Fruit fly (Drosophila melanogaster): ENCODE results near the gene CG42564.

The CG42564 gene

dm6 chr3R:6400710-6401521, 26.6 kb downstream of the CG42564 start (continued):
- TF ChIP-seq CG15073 (GFP tag; optimal IDR thresholded peaks at IDR 0.05) (no peak), Hand (GFP tag; optimal IDR thresholded peaks at IDR 0.05) (no peak), CG3407 (GFP tag; optimal IDR thresholded peaks at IDR 0.05) (peak; percentile 17), CG6683 (GFP tag; optimal IDR thresholded peaks at IDR 0.05) (no peak), Fer1 (GFP tag; optimal IDR thresholded peaks at IDR 0.05) (peak; percentile 48), sens (GFP tag) (peak; percentile 73), Max (GFP tag; optimal IDR thresholded peaks at IDR 0.05) (no peak), ATbp (GFP tag; optimal IDR thresholded peaks at IDR 0.05) (peak; percentile 67), kni (GFP tag; optimal IDR thresholded peaks at IDR 0.05) (peak; percentile 20), CG5180 (GFP tag; optimal IDR thresholded peaks at IDR 0.05) (peak; percentile 31), Awh (GFP tag; IDR thresholded peaks at IDR 0.05) (no peak), CG7987 (GFP tag; optimal IDR thresholded peaks at IDR 0.05) (peak; percentile 80), Poxn (GFP tag; IDR thresholded peaks at IDR 0.05) (no peak), PHDP (tag; optimal IDR thresholded peaks at IDR 0.05) (peak; percentile 44), CG15011 (GFP tag; optimal IDR thresholded peaks at IDR 0.05) (peak; percentile 42), dati (GFP tag; IDR thresholded peaks at IDR 0.05) (no peak)

- no peak for TF ChIP-seq lov (optimal IDR thresholded peaks at IDR 0.05)
- no peak for TF ChIP-seq lov (GFP tag; IDR thresholded peaks at IDR 0.05)
- TF ChIP-seq CG2120 (GFP tag; optimal IDR thresholded peaks at IDR 0.05), result peak; percentile 40
- TF ChIP-seq Lhr (GFP tag; optimal IDR thresholded peaks at IDR 0.05), result no peak
- no peak for TF ChIP-seq CG10209 (GFP tag; optimal IDR thresholded peaks at IDR 0.05)
- TF ChIP-seq CHES-1-like (GFP tag; optimal IDR thresholded peaks at IDR 0.05), result no peak
- no peak for TF ChIP-seq CG12744 (GFP tag; optimal IDR thresholded peaks at IDR 0.05)
- TF ChIP-seq Med (GFP tag), result peak; percentile 53
- TF ChIP-seq slbo (GFP tag; IDR thresholded peaks at IDR 0.05), result 0 out of 2 replicates have a peak, but pooled peaks have one; percentile 35
- TF ChIP-seq unc-4 (GFP tag; IDR thresholded peaks at IDR 0.05; ENCODE audit: partially characterized antibody), result no peak
Observed at dm6 chr3R:6401522-6401844, 27.2 kb downstream of the CG42564 start.

dm6 chr3R:6402522-6403171, 28.4 kb downstream of the CG42564 start:
- no peak for TF ChIP-seq CG2678 (tag; optimal IDR thresholded peaks at IDR 0.05)
- 0 out of 4 replicates have a peak, but pooled peaks have one; percentile 69 for TF ChIP-seq chinmo (GFP tag; IDR thresholded peaks at IDR 0.05; ENCODE audit: partially characterized antibody)
- no peak for TF ChIP-seq amos (GFP tag; IDR thresholded peaks at IDR 0.05; ENCODE audit: partially characterized antibody)
- no peak for TF ChIP-seq CG12236 (GFP tag; optimal IDR thresholded peaks at IDR 0.05)
- TF ChIP-seq Bdp1 (GFP tag; optimal IDR thresholded peaks at IDR 0.05), result no peak
- TF ChIP-seq CG12299 (tag; optimal IDR thresholded peaks at IDR 0.05), result no peak
- TF ChIP-seq CG5245 (GFP tag; optimal IDR thresholded peaks at IDR 0.05), result no peak
- no peak for TF ChIP-seq HmgD (GFP tag; optimal IDR thresholded peaks at IDR 0.05)
- no peak for TF ChIP-seq Tbp (GFP tag; optimal IDR thresholded peaks at IDR 0.05)
- peak; percentile 29; the same call in 1 of the 2 replicates for TF ChIP-seq ham (GFP tag; IDR thresholded peaks at IDR 0.05)
- TF ChIP-seq phol (tag; optimal IDR thresholded peaks at IDR 0.05), result no peak
- no peak for TF ChIP-seq Dbx (GFP tag; IDR thresholded peaks at IDR 0.05)
- TF ChIP-seq E2f1 (GFP tag; IDR thresholded peaks at IDR 0.05), result no peak
- TF ChIP-seq luna (GFP tag; optimal IDR thresholded peaks at IDR 0.05), result no peak
- peak; percentile 27 for TF ChIP-seq abd-A (tag; optimal IDR thresholded peaks at IDR 0.05)
- no peak for TF ChIP-seq Stat92E (GFP tag; optimal IDR thresholded peaks at IDR 0.05)
- no peak for TF ChIP-seq Lpt (GFP tag; optimal IDR thresholded peaks at IDR 0.05)
- TF ChIP-seq CG13287 (GFP tag; IDR thresholded peaks at IDR 0.05; ENCODE audit: partially characterized antibody), result no peak
- TF ChIP-seq CG8359 (GFP tag; optimal IDR thresholded peaks at IDR 0.05; ENCODE audit: borderline replicate concordance), result no peak
- no peak for TF ChIP-seq CG14441 (GFP tag; IDR thresholded peaks at IDR 0.05)
- TF ChIP-seq ash1 (GFP tag; optimal IDR thresholded peaks at IDR 0.05), result no peak

Measured in whole organism, embryonic.